Worm (Caenorhabditis elegans): Measurements from ENCODE around the gene rbc-1.

Gene rbc-1

DNA sequence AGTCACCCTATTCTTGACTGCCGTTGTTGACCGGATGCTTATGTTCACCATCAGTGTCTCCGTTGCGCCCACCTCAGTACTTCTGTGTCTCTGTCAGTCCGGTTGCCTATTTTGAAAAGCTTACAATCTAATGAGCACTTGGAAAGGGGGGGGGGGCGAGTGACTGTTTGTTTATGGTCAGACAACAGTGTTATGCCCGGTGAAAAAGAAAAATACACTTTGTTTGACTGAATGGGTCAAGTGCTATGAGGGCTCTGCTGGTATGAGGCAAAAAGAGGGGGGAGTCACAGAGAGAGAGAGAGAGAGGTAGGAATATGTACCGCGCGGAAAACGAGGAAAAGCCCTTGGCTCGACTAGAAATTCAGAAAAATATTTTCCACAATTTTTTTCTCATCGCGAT lies 39.9 kb upstream of the rbc-1 start:
- TF ChIP-seq Y22D7AL.16 (tag; optimal IDR thresholded peaks at IDR 0.05) (no peak), tbx-2 (tag; optimal IDR thresholded peaks at IDR 0.05) (peak; percentile 43), che-1 (tag; optimal IDR thresholded peaks at IDR 0.05) (no peak), pha-2 (tag; optimal IDR thresholded peaks at IDR 0.05) (peak; percentile 65), ceh-22 (tag; optimal IDR thresholded peaks at IDR 0.05) (peak; percentile 70), ahr-1 (tag; optimal IDR thresholded peaks at IDR 0.05) (no peak)

DNA sequence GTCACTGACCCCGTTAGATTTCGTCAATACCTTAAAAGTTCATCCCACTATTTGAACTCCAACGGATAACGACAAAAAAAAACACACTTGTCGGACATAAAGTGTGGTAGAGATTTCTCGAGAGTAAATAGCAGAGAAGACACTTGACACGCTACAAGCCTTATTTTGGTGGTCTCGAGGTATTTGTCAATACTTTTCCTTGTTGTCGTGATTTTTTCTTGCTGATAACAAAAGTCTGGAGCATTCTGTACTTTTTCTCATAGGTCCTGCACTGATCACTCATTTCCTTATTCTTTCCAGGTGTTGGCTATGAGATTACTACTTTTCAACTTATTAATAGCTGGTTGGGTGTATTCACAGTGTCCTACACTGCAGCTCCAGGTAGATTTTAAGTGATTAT lies 38.8 kb upstream of the rbc-1 start, which contains the start of gene lron-1:
lron-1 (plus strand) TSS at position 301 of the 400 bp plus-strand sequence.
- TF ChIP-seq pros-1 (tag; optimal IDR thresholded peaks at IDR 0.05) = no peak
- no peak for TF ChIP-seq unc-86 (tag; optimal IDR thresholded peaks at IDR 0.05)
- TF ChIP-seq pat-9 (tag; optimal IDR thresholded peaks at IDR 0.05) = no peak
- no peak for TF ChIP-seq madf-2 (tag; optimal IDR thresholded peaks at IDR 0.05)
- TF ChIP-seq ahr-1 (tag; optimal IDR thresholded peaks at IDR 0.05) = no peak
- no peak for TF ChIP-seq ceh-30 (tag; optimal IDR thresholded peaks at IDR 0.05)
- no peak for TF ChIP-seq lin-11 (tag; optimal IDR thresholded peaks at IDR 0.05)
- no peak for TF ChIP-seq tbx-7 (tag; optimal IDR thresholded peaks at IDR 0.05)
- no peak for TF ChIP-seq ceh-24 (tag; optimal IDR thresholded peaks at IDR 0.05)
- TF ChIP-seq ceh-19 (GFP tag; optimal IDR thresholded peaks at IDR 0.05) = no peak
- no peak for TF ChIP-seq ttx-3 (tag; optimal IDR thresholded peaks at IDR 0.05)
- no peak for TF ChIP-seq ceh-45 (GFP tag; IDR thresholded peaks at IDR 0.05)
- TF ChIP-seq eyg-1 (tag; optimal IDR thresholded peaks at IDR 0.05) = no peak
- no peak for TF ChIP-seq hlh-30 (tag; optimal IDR thresholded peaks at IDR 0.05; ENCODE audit: insufficient read depth)
- TF ChIP-seq rnt-1 (tag; optimal IDR thresholded peaks at IDR 0.05) = no peak
- TF ChIP-seq pha-4 (tag; optimal IDR thresholded peaks at IDR 0.05) = no peak
- TF ChIP-seq unc-55 (GFP tag; optimal IDR thresholded peaks at IDR 0.05) = no peak
- no peak for TF ChIP-seq unc-3 (GFP tag; conservative IDR thresholded peaks at IDR 0.05)
- TF ChIP-seq unc-3 (tag; optimal IDR thresholded peaks at IDR 0.05) = no peak
- TF ChIP-seq ceh-22 (tag; optimal IDR thresholded peaks at IDR 0.05) = no peak
- no peak for TF ChIP-seq nhr-232 (tag; optimal IDR thresholded peaks at IDR 0.05)

DNA sequence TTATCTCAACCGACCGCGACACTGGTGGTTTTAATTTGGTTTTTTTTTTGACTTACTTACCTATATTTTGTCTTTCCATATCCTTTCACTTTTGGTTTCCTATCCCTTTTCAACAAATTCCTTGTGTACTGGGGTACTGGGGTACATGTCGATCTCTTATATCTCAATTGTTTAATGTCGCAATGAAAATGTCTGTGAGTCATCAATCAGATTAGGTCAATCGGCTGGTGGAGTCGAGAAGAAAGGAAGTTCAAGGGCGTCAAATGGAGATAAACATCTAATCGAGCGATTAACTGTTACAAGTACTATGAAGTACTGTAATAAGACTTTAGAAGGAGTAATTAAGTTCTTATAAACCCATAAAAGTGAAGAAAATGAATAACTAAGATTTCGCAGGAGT lies 35.3 kb upstream of the rbc-1 start:
- TF ChIP-seq unc-55 (GFP tag; optimal IDR thresholded peaks at IDR 0.05) = peak; percentile 68
- no peak for TF ChIP-seq gmeb-2 (tag; optimal IDR thresholded peaks at IDR 0.05)

DNA sequence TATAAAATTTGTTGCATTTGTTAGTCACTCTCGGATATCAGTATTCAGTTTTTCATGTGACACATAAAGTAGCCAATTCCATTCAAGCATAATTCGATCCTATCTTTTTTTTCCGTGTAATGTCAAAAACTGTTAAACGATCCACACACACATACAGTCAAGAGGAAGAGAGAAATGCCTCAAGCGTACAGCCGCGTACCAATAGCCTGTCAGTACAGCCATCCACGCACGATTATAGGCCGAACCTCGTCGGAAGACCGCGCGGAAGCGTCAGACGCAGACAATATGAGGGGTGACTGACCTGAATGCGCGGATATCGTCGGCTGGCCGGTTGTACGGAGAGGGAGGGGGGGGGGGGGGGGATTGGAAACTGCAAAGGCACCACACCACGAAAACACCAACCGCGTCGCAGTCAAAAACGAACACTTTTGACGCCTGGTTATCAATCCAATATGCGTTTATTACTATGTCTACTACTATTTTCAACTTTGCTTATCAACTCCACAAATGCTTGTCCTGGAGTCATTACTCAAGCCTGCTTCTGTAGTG lies 33.5 kb upstream of the rbc-1 start, which contains the start of gene let-4:
let-4 (plus strand) TSS at position 357 of the 549 bp plus-strand sequence.
- TF ChIP-seq madf-2 (tag; optimal IDR thresholded peaks at IDR 0.05) (no peak), nfya-1 (tag; optimal IDR thresholded peaks at IDR 0.05) (peak; percentile 23)

DNA sequence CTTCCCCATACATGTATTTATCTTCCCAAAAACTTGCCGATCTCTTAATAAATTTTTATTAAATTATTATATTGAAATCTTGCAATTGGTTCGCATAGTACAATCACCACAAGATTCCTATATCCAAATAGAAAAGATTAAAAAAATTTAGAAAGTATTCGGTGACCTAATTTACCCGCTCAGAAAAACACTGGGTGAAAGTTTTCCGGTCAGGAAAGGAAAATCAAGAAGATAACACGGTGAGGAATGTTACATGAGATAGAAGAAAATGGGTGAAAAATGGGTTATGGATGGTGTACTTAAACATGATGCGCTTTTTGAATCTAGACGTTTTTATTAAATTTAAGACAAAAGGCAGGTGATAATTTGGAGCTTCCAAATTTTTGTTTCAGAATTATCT lies 30.3 kb upstream of the rbc-1 start:
- TF ChIP-seq ttx-3 (tag; optimal IDR thresholded peaks at IDR 0.05) = no peak
- no peak for TF ChIP-seq ceh-34 (tag; optimal IDR thresholded peaks at IDR 0.05)
- TF ChIP-seq ceh-2 (tag; optimal IDR thresholded peaks at IDR 0.05) = no peak

DNA sequence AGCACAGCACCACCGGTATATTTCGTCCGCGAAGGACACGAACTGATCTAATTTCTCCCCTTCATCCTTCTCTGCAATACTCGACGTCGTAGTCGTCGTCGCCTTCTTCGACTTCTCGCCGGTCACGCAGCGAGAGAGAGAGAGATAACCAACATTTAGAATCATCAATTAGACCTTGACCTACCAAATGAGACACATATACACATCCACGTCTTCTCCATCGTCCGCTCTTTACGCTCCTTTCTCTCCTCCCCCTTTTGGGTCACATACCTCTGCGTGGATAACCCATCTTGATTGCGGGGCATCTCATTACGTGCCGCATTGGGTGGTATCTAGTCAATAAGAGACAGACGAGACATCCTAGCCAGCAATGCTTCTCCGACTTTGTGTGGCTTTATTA lies 29.7 kb upstream of the rbc-1 start, which contains the start of gene sym-1:
sym-1 (plus strand) TSS at position 194 of the 400 bp plus-strand sequence.
- TF ChIP-seq ceh-2 (tag; optimal IDR thresholded peaks at IDR 0.05) (peak; percentile 14), F13H6.1 (tag; optimal IDR thresholded peaks at IDR 0.05) (no peak), rnt-1 (tag; optimal IDR thresholded peaks at IDR 0.05) (peak; percentile 45), ref-2 (tag; optimal IDR thresholded peaks at IDR 0.05) (peak; percentile 56)

DNA sequence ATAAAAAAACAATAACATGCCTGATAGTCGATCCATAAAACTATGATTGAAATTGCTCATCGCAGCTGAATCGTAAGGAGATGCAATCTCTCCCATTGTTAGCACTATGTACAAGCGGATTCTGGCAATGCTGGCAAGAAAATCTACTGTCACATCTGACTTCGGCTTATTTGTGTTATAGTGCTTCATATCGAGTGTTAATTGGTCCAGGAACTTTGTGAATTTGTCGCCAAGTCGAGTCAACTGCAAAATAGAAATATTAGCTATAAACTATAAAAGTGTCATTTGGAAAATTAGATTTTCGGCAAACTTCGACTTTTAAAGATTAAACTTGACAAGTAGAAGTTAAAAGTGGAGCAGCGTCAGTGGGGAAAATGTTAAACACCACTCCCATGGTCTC lies 26.8 kb upstream of the rbc-1 start:
- TF ChIP-seq hlh-15 (tag; optimal IDR thresholded peaks at IDR 0.05) = no peak
- TF ChIP-seq hlh-6 (tag; optimal IDR thresholded peaks at IDR 0.05) = no peak
- TF ChIP-seq odd-2 (tag; optimal IDR thresholded peaks at IDR 0.05) = no peak
- TF ChIP-seq ama-1 (optimal IDR thresholded peaks at IDR 0.05) = no peak
- no peak for TF ChIP-seq ttx-3 (tag; optimal IDR thresholded peaks at IDR 0.05)
- no peak for TF ChIP-seq ceh-14 (tag; optimal IDR thresholded peaks at IDR 0.05)

Measured in whole organism, late embryonic.